Fruit fly (Drosophila melanogaster): ENCODE results near the gene CG14377.

CG14377 gene

DNA sequence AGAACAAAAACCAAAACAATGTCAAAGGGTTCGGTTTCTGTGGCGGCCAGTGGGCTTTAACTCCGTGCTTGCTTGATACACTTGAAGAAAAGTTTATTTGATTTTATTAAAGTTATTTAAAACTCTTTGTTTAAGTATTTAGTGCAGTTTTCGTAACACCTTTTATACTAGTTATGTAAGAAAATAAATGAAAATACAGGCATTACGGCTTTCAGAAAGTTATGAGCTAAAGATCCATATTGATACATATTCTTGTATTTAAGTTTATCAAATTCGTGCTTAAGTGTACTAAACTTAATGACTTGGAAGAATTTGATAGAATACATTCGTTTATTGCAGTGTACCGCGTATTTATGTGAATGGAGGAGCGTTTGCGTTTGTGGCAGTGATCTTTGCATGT is 48.9 kb downstream of the CG14377 start (continued):
- no peak for TF ChIP-seq CkIIα-i1 (GFP tag; IDR thresholded peaks at IDR 0.05)
- TF ChIP-seq al (GFP tag; IDR thresholded peaks at IDR 0.05): peak; percentile 24; the same call in 1 of the 2 replicates
- TF ChIP-seq CG2120 (GFP tag; optimal IDR thresholded peaks at IDR 0.05): peak; percentile 75
- no peak for TF ChIP-seq CG14667 (GFP tag; IDR thresholded peaks at IDR 0.05)
- TF ChIP-seq Bdp1 (GFP tag; optimal IDR thresholded peaks at IDR 0.05): no peak
- TF ChIP-seq Eip74EF (GFP tag; optimal IDR thresholded peaks at IDR 0.05): no peak
- no peak for TF ChIP-seq H2.0 (GFP tag; IDR thresholded peaks at IDR 0.05)
- TF ChIP-seq disco-r (GFP tag; optimal IDR thresholded peaks at IDR 0.05): no peak
- peak; percentile 20 for TF ChIP-seq lab (GFP tag; optimal IDR thresholded peaks at IDR 0.05)
- TF ChIP-seq kni (GFP tag; optimal IDR thresholded peaks at IDR 0.05): no peak
- no peak for TF ChIP-seq gfzf (GFP tag; optimal IDR thresholded peaks at IDR 0.05)
- no peak for TF ChIP-seq Optix (GFP tag; IDR thresholded peaks at IDR 0.05)
- TF ChIP-seq CG2116 (GFP tag; optimal IDR thresholded peaks at IDR 0.05): no peak
- no peak for TF ChIP-seq CG17186 (GFP tag; optimal IDR thresholded peaks at IDR 0.05)
- TF ChIP-seq Fer1 (GFP tag; optimal IDR thresholded peaks at IDR 0.05): peak; percentile 29
- peak; percentile 57 for TF ChIP-seq Med (GFP tag)
- TF ChIP-seq grn (GFP tag; optimal IDR thresholded peaks at IDR 0.05): no peak
- no peak for TF ChIP-seq CG6765 (GFP tag; optimal IDR thresholded peaks at IDR 0.05)
- TF ChIP-seq CG1603 (tag; optimal IDR thresholded peaks at IDR 0.05): no peak
- no peak for TF ChIP-seq dm (GFP tag; optimal IDR thresholded peaks at IDR 0.05)
- TF ChIP-seq CG10462 (GFP tag; optimal IDR thresholded peaks at IDR 0.05): peak; percentile 11
- no peak for TF ChIP-seq pnt (GFP tag; optimal IDR thresholded peaks at IDR 0.05)
- no peak for TF ChIP-seq fd102C (GFP tag; optimal IDR thresholded peaks at IDR 0.05)
- TF ChIP-seq D (optimal IDR thresholded peaks at IDR 0.05): no peak
- TF ChIP-seq D (GFP tag; optimal IDR thresholded peaks at IDR 0.05): peak; percentile 13
- TF ChIP-seq dati (GFP tag; IDR thresholded peaks at IDR 0.05): no peak
- no peak for TF ChIP-seq ken (GFP tag; IDR thresholded peaks at IDR 0.05)
- peak; percentile 16 for TF ChIP-seq CG6854 (GFP tag; optimal IDR thresholded peaks at IDR 0.05)
- TF ChIP-seq pum (GFP tag; optimal IDR thresholded peaks at IDR 0.05): no peak
- TF ChIP-seq Asciz (GFP tag; optimal IDR thresholded peaks at IDR 0.05): peak; percentile 8
- TF ChIP-seq CG13123 (GFP tag; optimal IDR thresholded peaks at IDR 0.05): no peak
- TF ChIP-seq CG17361 (GFP tag; IDR thresholded peaks at IDR 0.05): peak; percentile 80
- TF ChIP-seq chm (GFP tag; IDR thresholded peaks at IDR 0.05): no peak
- TF ChIP-seq vvl (GFP tag; IDR thresholded peaks at IDR 0.05): no peak
- no peak for TF ChIP-seq HLH54F (GFP tag; optimal IDR thresholded peaks at IDR 0.05)
- TF ChIP-seq zfh1 (GFP tag; IDR thresholded peaks at IDR 0.05): no peak
- TF ChIP-seq NC2β (GFP tag; optimal IDR thresholded peaks at IDR 0.05): no peak
- no peak for TF ChIP-seq CG10959 (GFP tag; IDR thresholded peaks at IDR 0.05)
- no peak for TF ChIP-seq CG11696 (GFP tag; IDR thresholded peaks at IDR 0.05)
- no peak for TF ChIP-seq abd-A (tag; optimal IDR thresholded peaks at IDR 0.05)
- TF ChIP-seq sr (GFP tag; IDR thresholded peaks at IDR 0.05): no peak
- TF ChIP-seq CG4617 (GFP tag; optimal IDR thresholded peaks at IDR 0.05; ENCODE audit: borderline replicate concordance): no peak
- TF ChIP-seq CG9437 (GFP tag; optimal IDR thresholded peaks at IDR 0.05): peak; percentile 49
- TF ChIP-seq ems (GFP tag; optimal IDR thresholded peaks at IDR 0.05): peak; percentile 7
- TF ChIP-seq Adf1 (GFP tag; IDR thresholded peaks at IDR 0.05): no peak
- no peak for TF ChIP-seq CG9876 (GFP tag; optimal IDR thresholded peaks at IDR 0.05)
- TF ChIP-seq dan (GFP tag; IDR thresholded peaks at IDR 0.05): no peak
- TF ChIP-seq rib (GFP tag; IDR thresholded peaks at IDR 0.05): no peak
- no peak for TF ChIP-seq CG12769 (tag; optimal IDR thresholded peaks at IDR 0.05)
- no peak for TF ChIP-seq mld (GFP tag; IDR thresholded peaks at IDR 0.05; ENCODE audit: partially characterized antibody)
- TF ChIP-seq HmgD (GFP tag; optimal IDR thresholded peaks at IDR 0.05): no peak
- TF ChIP-seq Gug (GFP tag; IDR thresholded peaks at IDR 0.05): no peak
- TF ChIP-seq Hmx (GFP tag; optimal IDR thresholded peaks at IDR 0.05): peak; percentile 21
